Fruit fly (Drosophila melanogaster) whole organism, larva: ENCODE measurements around the gene Acbp2.

Source experiments
- noc ChIP-seq: fragments of 200-800 bp; sonication (Bioruptor generic); optimal IDR thresholded peaks from 3 replicates; lab custom pipeline; 2019; ENCODE audit warnings: missing biosample characterization, mild to moderate bottlenecking, missing genetic modification characterization, moderate library complexity

Gene Acbp2

DNA sequence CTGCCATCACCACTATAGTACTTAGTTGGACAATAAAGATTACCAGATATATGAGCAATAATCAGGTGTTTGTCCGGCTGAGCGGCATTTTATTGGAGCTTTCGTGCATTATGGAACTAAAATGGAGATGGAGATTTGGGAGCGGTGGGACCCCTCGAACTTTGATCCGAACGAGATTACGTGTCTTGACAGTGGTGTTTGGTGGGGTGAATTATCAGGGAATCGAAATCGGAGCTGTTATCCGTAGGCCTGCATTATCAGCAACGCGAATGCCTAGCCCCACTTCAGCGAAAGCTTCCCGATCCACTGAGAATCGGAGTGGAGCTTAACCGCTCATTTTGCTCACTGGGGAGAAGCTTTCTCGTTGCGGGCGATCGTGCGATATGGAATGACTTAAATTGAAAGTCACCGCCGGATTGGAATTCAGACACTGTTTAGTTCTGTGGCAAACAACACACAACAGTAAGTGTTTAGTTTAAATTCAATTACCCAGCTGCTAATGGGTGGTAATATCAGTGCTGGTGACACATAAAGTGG lies at the start of gene Acbp2:
Acbp2 (plus strand) TSS at position 417 of the 537 bp plus-strand sequence.
- TF ChIP-seq noc (tag; lab: Kevin White, UChicago): peak; percentile 61

- TF ChIP-seq noc (tag; lab: Kevin White, UChicago): no peak
Observed at dm6 chr3L:7082168-7082567, 49.5 kb upstream of the Acbp2 start.

- no peak for TF ChIP-seq noc (tag; lab: Kevin White, UChicago)
Observed at dm6 chr3L:7086093-7086492, 45.6 kb upstream of the Acbp2 start.

DNA sequence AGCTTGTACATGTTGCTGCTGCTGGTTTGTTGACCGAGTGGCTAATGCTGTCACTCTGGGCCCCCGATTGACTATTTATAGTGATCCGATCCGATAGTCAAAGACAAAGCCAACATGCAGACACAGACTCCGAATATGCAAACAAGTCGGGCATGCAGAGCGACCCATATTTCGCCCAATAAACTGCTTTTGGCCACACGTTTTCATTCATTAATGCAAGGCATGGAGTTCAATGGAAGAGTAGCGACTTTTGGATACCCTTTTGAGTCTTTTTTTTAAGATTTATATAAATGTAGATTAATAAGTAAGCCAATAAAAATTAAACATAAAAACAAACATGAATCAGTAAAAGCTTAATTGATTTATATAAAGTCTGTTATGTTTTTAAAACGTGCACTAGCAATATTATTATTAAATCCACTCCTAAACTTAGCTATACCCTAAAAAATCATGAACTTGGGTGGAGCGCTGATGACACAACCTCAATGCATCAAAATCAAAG lies 45.1 kb upstream of the Acbp2 start, which contains the start of gene Cpr65Ea:
Cpr65Ea (minus strand) TSS at position 51 of the 502 bp plus-strand sequence.
- no peak for TF ChIP-seq noc (tag; lab: Kevin White, UChicago)

dm6 chr3L:7087347-7087746 lies 44.3 kb upstream of the Acbp2 start:
- no peak for TF ChIP-seq noc (tag; lab: Kevin White, UChicago)

dm6 chr3L:7088687-7089086 lies 43.0 kb upstream of the Acbp2 start, which contains the start of gene Cpr65Eb:
Cpr65Eb (minus strand) TSS chr3L:7088787.
- no peak for TF ChIP-seq noc (tag; lab: Kevin White, UChicago)

- TF ChIP-seq noc (tag; lab: Kevin White, UChicago): no peak
Observed at dm6 chr3L:7090764-7091163, 40.9 kb upstream of the Acbp2 start.

dm6 chr3L:7091331-7091904 lies 40.2 kb upstream of the Acbp2 start:
- no peak for TF ChIP-seq noc (tag; lab: Kevin White, UChicago)

dm6 chr3L:7092904-7093303 lies 38.8 kb upstream of the Acbp2 start, which contains the start of gene Cpr65Ec:
Cpr65Ec (plus strand) TSS chr3L:7093204.
- TF ChIP-seq noc (tag; lab: Kevin White, UChicago): no peak

- TF ChIP-seq noc (tag; lab: Kevin White, UChicago): no peak
Observed at dm6 chr3L:7094020-7094419, 37.6 kb upstream of the Acbp2 start.

- no peak for TF ChIP-seq noc (tag; lab: Kevin White, UChicago)
Observed at dm6 chr3L:7094548-7095072, 37.1 kb upstream of the Acbp2 start, which contains the start of gene form3. form3 (plus strand) TSS chr3L:7094818.

DNA sequence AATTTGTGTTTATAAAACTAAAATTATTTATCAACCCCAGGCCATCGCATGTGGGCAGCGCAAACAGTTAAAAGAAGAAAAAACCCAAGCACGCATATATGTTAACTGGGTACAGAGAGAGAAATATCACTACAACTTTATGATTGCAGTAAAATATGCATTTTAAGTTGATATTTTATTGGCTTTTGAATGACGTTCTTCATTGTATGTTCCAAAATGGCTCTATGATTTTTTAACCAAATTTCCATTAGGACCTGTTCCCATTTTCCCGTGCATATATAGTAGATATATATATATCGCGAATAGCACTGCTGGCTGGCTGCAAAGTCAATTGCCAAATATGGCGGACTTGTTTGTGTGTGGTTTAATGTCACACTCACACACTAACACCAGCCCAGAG lies 35.1 kb upstream of the Acbp2 start:
- no peak for TF ChIP-seq noc (tag; lab: Kevin White, UChicago)

- no peak for TF ChIP-seq noc (tag; lab: Kevin White, UChicago)
Observed at dm6 chr3L:7103941-7104340, 27.7 kb upstream of the Acbp2 start.

- TF ChIP-seq noc (tag; lab: Kevin White, UChicago): no peak
Observed at dm6 chr3L:7104485-7104884, 27.2 kb upstream of the Acbp2 start.

dm6 chr3L:7105693-7106092 lies 26.0 kb upstream of the Acbp2 start:
- TF ChIP-seq noc (tag; lab: Kevin White, UChicago): no peak

- no peak for TF ChIP-seq noc (tag; lab: Kevin White, UChicago)
Observed at dm6 chr3L:7113010-7113409, 18.7 kb upstream of the Acbp2 start.

DNA sequence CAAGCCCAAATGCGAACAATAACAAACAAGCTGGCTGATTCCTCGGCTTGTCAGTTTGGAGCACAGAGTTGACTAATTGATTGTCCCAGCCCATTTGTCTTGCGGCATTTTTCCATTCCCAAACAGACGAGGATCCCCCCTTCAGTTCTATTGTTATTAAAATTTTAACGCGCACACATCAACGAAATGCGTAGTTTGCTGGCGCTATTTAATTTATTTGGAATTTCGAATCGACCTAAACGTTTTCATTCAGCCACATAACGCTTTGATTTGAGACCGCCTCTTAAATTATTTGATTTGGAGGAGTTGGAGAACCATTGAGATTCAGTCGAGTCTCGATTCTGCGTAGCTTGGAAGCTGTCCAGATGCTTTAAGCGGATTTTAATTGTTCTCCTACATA lies 15.7 kb upstream of the Acbp2 start:
- TF ChIP-seq noc (tag; lab: Kevin White, UChicago): peak; percentile 56
